Worm (Caenorhabditis elegans) whole organism, late embryonic: ENCODE measurements around the gene ztf-1.

Experiments
- C08G9.2 ChIP-seq: sonication (generic microtip); optimal IDR thresholded peaks from 2 replicates; lab custom pipeline; 2016; ENCODE audit warnings: mild to moderate bottlenecking, missing genetic modification characterization, moderate library complexity, missing compliant biosample characterization
- K02D7.2 ChIP-seq: sonication (generic microtip); optimal IDR thresholded peaks from 2 replicates; lab custom pipeline; 2017; ENCODE audit warnings: mild to moderate bottlenecking, missing genetic modification characterization, missing compliant biosample characterization
- K09A11.1 ChIP-seq: sonication (generic microtip); optimal IDR thresholded peaks from 2 replicates; lab custom pipeline; 2017; ENCODE audit warnings: antibody characterized with exemption, mild to moderate bottlenecking, missing genetic modification characterization, missing compliant biosample characterization; ENCODE audit not compliant: insufficient read depth
- ama-1 ChIP-seq: fragments of 150-350 bp; optimal IDR thresholded peaks from 2 replicates; lab custom pipeline; 2014
- ceh-19 ChIP-seq: fragments of 200-800 bp; sonication (Bioruptor generic); optimal IDR thresholded peaks from 2 replicates; lab custom pipeline; 2018; ENCODE audit warnings: mild to moderate bottlenecking, missing genetic modification characterization, missing compliant biosample characterization
- ceh-2 ChIP-seq: sonication (generic microtip); optimal IDR thresholded peaks from 2 replicates; lab custom pipeline; 2016; ENCODE audit warnings: missing genotype, missing genetic modification characterization, missing compliant biosample characterization
- ceh-22 ChIP-seq: sonication (generic microtip); optimal IDR thresholded peaks from 2 replicates; lab custom pipeline; 2017; ENCODE audit warnings: missing biosample characterization, missing genetic modification characterization
- ceh-31 ChIP-seq: sonication (generic microtip); optimal IDR thresholded peaks from 2 replicates; lab custom pipeline; 2016; ENCODE audit warnings: missing genetic modification characterization, missing compliant biosample characterization
- ceh-34 ChIP-seq: sonication (generic microtip); optimal IDR thresholded peaks from 2 replicates; lab custom pipeline; 2016; ENCODE audit warnings: mild to moderate bottlenecking, missing genetic modification characterization, missing compliant biosample characterization
- che-1 ChIP-seq: sonication (generic microtip); optimal IDR thresholded peaks from 2 replicates; lab custom pipeline; 2016; ENCODE audit warnings: mild to moderate bottlenecking, missing genetic modification characterization, missing compliant biosample characterization
- dmd-4 ChIP-seq: sonication (generic microtip); optimal IDR thresholded peaks from 2 replicates; lab custom pipeline; 2016; ENCODE audit warnings: borderline replicate concordance, missing genetic modification characterization, missing compliant biosample characterization
- dve-1 ChIP-seq: sonication (generic microtip); optimal IDR thresholded peaks from 2 replicates; lab custom pipeline; 2017; ENCODE audit warnings: antibody characterized with exemption, mild to moderate bottlenecking, missing genetic modification characterization, missing compliant biosample characterization
- elt-2 ChIP-seq: sonication (generic microtip); optimal IDR thresholded peaks from 2 replicates; lab custom pipeline; 2016; ENCODE audit warnings: missing genetic modification reagents, missing genetic modification characterization, missing compliant biosample characterization
- elt-4 ChIP-seq: sonication (generic microtip); optimal IDR thresholded peaks from 2 replicates; lab custom pipeline; 2016; ENCODE audit warnings: missing genetic modification characterization, missing compliant biosample characterization
- eyg-1 ChIP-seq: sonication (generic microtip); optimal IDR thresholded peaks from 2 replicates; lab custom pipeline; 2016; ENCODE audit warnings: missing genotype, missing genetic modification characterization, missing compliant biosample characterization
- fkh-10 ChIP-seq: fragments of 150-350 bp; optimal IDR thresholded peaks from 2 replicates; lab custom pipeline; 2014; ENCODE audit warnings: missing biosample characterization, missing genetic modification reagents, missing genetic modification characterization
- gmeb-2 ChIP-seq: sonication (generic microtip); optimal IDR thresholded peaks from 2 replicates; lab custom pipeline; 2016; ENCODE audit warnings: missing genetic modification characterization, inconsistent platforms, missing compliant biosample characterization
- hlh-13 ChIP-seq: fragments of 200-800 bp; sonication (Bioruptor generic); optimal IDR thresholded peaks from 2 replicates; lab custom pipeline; 2018; ENCODE audit warnings: mild to moderate bottlenecking, missing genetic modification characterization, missing compliant biosample characterization
- hlh-30 ChIP-seq: sonication (generic microtip); optimal IDR thresholded peaks from 2 replicates; lab custom pipeline; 2017; ENCODE audit warnings: antibody characterized with exemption, missing genetic modification characterization, missing compliant biosample characterization; ENCODE audit not compliant: insufficient read depth
- hlh-8 ChIP-seq: sonication (generic microtip); optimal IDR thresholded peaks from 2 replicates; lab custom pipeline; 2016; ENCODE audit warnings: missing genotype, missing genetic modification characterization, missing compliant biosample characterization
- lin-11 ChIP-seq: fragments of 200-800 bp; sonication (Bioruptor generic); optimal IDR thresholded peaks from 2 replicates; lab custom pipeline; 2018; ENCODE audit warnings: mild to moderate bottlenecking, missing genetic modification characterization, missing compliant biosample characterization
- nfya-1 ChIP-seq: sonication (generic microtip); optimal IDR thresholded peaks from 2 replicates; lab custom pipeline; 2017; ENCODE audit warnings: missing genetic modification characterization, mild to moderate bottlenecking, missing compliant biosample characterization, antibody characterized with exemption, moderate library complexity
- nhr-11 ChIP-seq: fragments of 150-350 bp; optimal IDR thresholded peaks from 2 replicates; lab custom pipeline; 2014; ENCODE audit warnings: missing biosample characterization, missing genetic modification characterization
- nhr-232 ChIP-seq: sonication (generic microtip); optimal IDR thresholded peaks from 2 replicates; lab custom pipeline; 2016; ENCODE audit warnings: missing genetic modification characterization, missing compliant biosample characterization
- odd-2 ChIP-seq: sonication (generic microtip); optimal IDR thresholded peaks from 2 replicates; lab custom pipeline; 2017; ENCODE audit warnings: antibody characterized with exemption, mild to moderate bottlenecking, missing genetic modification characterization, missing compliant biosample characterization
- pag-3 ChIP-seq: sonication (generic microtip); optimal IDR thresholded peaks from 2 replicates; lab custom pipeline; 2016; ENCODE audit warnings: missing compliant biosample characterization, missing genetic modification characterization, borderline replicate concordance
- pat-9 ChIP-seq: fragments of 200-800 bp; sonication (Bioruptor generic); optimal IDR thresholded peaks from 2 replicates; lab custom pipeline; 2018; ENCODE audit warnings: mild to moderate bottlenecking, missing genetic modification characterization, moderate library complexity, missing compliant biosample characterization
- pax-1 ChIP-seq: fragments of 150-350 bp; optimal IDR thresholded peaks from 2 replicates; lab custom pipeline; 2014; ENCODE audit warnings: missing biosample characterization, missing genetic modification characterization
- pha-2 ChIP-seq: sonication (generic microtip); optimal IDR thresholded peaks from 2 replicates; lab custom pipeline; 2017; ENCODE audit warnings: mild to moderate bottlenecking, missing genetic modification characterization, missing compliant biosample characterization
- pros-1 ChIP-seq: fragments of 150-350 bp; optimal IDR thresholded peaks from 2 replicates; lab custom pipeline; 2014; ENCODE audit warnings: missing biosample characterization, missing genetic modification reagents, missing genetic modification characterization
- sdc-2 ChIP-seq: sonication (generic microtip); optimal IDR thresholded peaks from 2 replicates; lab custom pipeline; 2016; ENCODE audit warnings: missing genotype, missing genetic modification characterization, missing compliant biosample characterization
- sox-2 ChIP-seq: fragments of 200-800 bp; sonication (Bioruptor generic); IDR thresholded peaks from 2 replicates; pipeline ENCODE4 v1.3.6; 2022; ENCODE audit warnings: missing genetic modification reagents, missing genetic modification characterization, missing compliant biosample characterization
- sox-4 ChIP-seq: sonication (generic microtip); optimal IDR thresholded peaks from 2 replicates; lab custom pipeline; 2017; ENCODE audit warnings: mild to moderate bottlenecking, missing genetic modification characterization, inconsistent platforms, missing compliant biosample characterization
- syd-9 ChIP-seq: sonication (generic microtip); optimal IDR thresholded peaks from 2 replicates; lab custom pipeline; 2016; ENCODE audit warnings: mild to moderate bottlenecking, missing genetic modification characterization, moderate library complexity, missing compliant biosample characterization
- tbx-7 ChIP-seq: sonication (generic microtip); optimal IDR thresholded peaks from 2 replicates; lab custom pipeline; 2016; ENCODE audit warnings: missing genotype, missing genetic modification characterization, missing compliant biosample characterization
- ttx-3 ChIP-seq: sonication (generic microtip); optimal IDR thresholded peaks from 2 replicates; lab custom pipeline; 2016; ENCODE audit warnings: missing genetic modification reagents, missing genetic modification characterization, missing compliant biosample characterization
- unc-3 ChIP-seq, 2 experiments: fragments of 200-800 bp in 1 of 2; sonication (Bioruptor generic) in 1 of 2; sonication (generic microtip) in 1 of 2; conservative IDR thresholded peaks in 1 of 2; optimal IDR thresholded peaks in 1 of 2; 2 replicates each; pipeline versions ENCODE4 v1.3.6 to Lab custom; 2016 to 2022; ENCODE audit warnings: missing compliant biosample characterization in 2 of 2, missing genetic modification characterization in 2 of 2, missing genetic modification reagents in 1 of 2
- unc-42 ChIP-seq: sonication (generic microtip); optimal IDR thresholded peaks from 2 replicates; lab custom pipeline; 2016; ENCODE audit warnings: missing genotype, missing genetic modification characterization, missing compliant biosample characterization
- unc-55 ChIP-seq: sonication (generic microtip); optimal IDR thresholded peaks from 2 replicates; lab custom pipeline; 2017; ENCODE audit warnings: missing biosample characterization, missing genetic modification reagents, missing genetic modification characterization
- unc-86 ChIP-seq: sonication (generic microtip); optimal IDR thresholded peaks from 2 replicates; lab custom pipeline; 2016; ENCODE audit warnings: missing genetic modification characterization, missing compliant biosample characterization

Gene ztf-1

DNA sequence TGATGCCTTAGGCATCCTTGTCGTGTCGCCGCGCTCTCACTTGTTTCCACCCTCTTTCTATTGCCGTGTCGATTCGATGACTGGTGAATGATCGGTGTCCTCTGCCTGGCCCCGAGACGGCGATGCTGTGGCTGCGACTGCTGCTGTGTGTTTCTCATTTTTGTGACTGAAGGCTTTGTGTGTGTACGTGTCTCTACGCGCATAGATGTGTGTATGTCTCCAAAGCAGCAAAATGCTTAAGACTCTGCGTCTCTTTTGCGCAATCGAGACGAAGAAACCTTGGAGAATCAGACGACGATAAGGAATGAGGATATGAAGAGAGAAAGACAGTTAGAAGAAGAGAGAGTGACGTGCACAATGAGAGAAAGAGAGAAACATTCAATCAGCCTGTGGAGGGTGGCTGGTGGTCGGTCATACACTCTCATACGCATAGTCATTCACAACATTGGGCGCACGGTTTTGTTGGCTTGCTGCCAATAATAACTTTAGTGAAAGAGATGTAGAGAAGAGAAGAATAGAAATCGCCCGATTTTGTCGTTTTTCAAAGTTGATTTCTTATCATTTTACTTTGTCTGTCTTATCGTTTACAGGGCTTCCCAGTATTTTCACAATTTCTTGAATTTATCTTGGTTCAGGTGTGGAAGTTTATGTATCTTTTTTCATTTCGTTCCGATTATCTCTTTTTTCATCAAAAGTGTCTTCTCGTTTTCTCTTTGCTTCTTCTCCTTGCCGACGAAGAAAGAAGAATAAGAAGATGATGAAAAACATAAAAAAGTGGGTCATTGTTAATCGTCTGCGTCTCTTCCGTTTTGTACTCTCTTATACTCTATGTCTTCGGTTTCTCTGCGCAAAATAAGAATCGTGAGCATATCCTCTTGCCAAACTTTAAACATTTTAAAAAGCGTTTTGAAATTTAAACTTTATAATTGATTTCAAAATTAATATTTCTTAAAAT lies 10.0 kb upstream of the ztf-1 start (continued):
- no peak for TF ChIP-seq hlh-13 (GFP tag; lab: Kevin White, UChicago)
- peak; percentile 95 for TF ChIP-seq pax-1 (tag; lab: Kevin White, UChicago)
- TF ChIP-seq dve-1 (tag; lab: Kevin White, UChicago): peak; percentile 98
- peak; percentile 81 for TF ChIP-seq K09A11.1 (tag; lab: Kevin White, UChicago)
- TF ChIP-seq C08G9.2: peak; percentile 58
- peak; percentile 98 for TF ChIP-seq nfya-1
- peak; percentile 97 for TF ChIP-seq ceh-31 (tag; lab: Kevin White, UChicago)
- TF ChIP-seq sox-2: 0 out of 2 replicates have a peak, but pooled peaks have one; percentile 3
- TF ChIP-seq unc-86 (tag; lab: Kevin White, UChicago): peak; percentile 29
- peak; percentile 99 for TF ChIP-seq unc-55 (GFP tag; lab: Kevin White, UChicago)
- TF ChIP-seq eyg-1: peak; percentile 32
- TF ChIP-seq hlh-30: peak; percentile 93

DNA sequence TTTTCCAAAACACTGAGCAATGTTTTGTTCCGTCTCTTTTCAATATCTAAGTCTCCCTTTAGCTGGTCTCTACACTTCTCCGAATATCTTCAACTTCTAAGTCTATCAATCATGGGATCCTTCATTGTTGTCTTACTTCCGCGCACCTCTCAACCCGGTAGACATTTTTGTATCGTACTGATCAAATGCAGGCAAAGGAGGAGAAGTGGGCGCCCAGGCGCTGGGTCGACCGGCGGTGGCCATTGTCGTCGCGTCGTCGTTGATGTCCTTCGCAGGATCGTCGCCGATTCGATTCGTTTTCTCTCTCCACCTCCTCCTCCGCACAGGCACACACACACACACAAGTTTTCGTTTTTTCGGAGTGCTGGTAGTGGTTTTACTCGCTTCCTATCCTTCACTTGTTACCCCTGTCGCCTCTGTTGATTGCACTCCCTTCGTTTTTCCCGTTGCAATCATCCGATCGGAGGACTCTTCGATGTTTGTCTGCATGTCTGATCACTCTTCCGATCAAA lies 9.3 kb upstream of the ztf-1 start:
- TF ChIP-seq ceh-2 (tag; lab: Kevin White, UChicago) (no peak), elt-4 (tag; lab: Kevin White, UChicago) (peak; percentile 53)
- TF ChIP-seq, all 69 proteins: peak for 1

DNA sequence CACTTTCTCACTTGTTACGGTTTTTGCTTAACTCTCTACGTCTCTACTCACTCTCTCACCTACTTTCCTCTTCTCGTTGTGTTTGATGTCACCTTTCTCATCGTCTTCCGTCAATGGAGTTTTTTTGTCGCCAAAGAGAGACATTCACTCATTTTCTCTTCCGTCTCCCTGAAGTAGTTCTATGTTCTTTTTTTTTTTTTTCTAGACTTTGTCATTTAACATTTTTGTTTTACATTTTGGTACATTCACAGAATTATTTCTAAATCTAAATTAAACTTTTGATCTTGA lies 8.6 kb upstream of the ztf-1 start:
- no peak for TF ChIP-seq odd-2 (tag; lab: Kevin White, UChicago)
- TF ChIP-seq ceh-19 (GFP tag; lab: Kevin White, UChicago): no peak
- no peak for TF ChIP-seq ama-1 (lab: Kevin White, UChicago)
- TF ChIP-seq ceh-2 (tag; lab: Kevin White, UChicago): no peak
- no peak for TF ChIP-seq nhr-11 (tag; lab: Kevin White, UChicago)
- no peak for TF ChIP-seq syd-9 (tag; lab: Kevin White, UChicago)
- TF ChIP-seq pha-2 (tag; lab: Kevin White, UChicago): no peak
- TF ChIP-seq, all 69 proteins: peak for 0

DNA sequence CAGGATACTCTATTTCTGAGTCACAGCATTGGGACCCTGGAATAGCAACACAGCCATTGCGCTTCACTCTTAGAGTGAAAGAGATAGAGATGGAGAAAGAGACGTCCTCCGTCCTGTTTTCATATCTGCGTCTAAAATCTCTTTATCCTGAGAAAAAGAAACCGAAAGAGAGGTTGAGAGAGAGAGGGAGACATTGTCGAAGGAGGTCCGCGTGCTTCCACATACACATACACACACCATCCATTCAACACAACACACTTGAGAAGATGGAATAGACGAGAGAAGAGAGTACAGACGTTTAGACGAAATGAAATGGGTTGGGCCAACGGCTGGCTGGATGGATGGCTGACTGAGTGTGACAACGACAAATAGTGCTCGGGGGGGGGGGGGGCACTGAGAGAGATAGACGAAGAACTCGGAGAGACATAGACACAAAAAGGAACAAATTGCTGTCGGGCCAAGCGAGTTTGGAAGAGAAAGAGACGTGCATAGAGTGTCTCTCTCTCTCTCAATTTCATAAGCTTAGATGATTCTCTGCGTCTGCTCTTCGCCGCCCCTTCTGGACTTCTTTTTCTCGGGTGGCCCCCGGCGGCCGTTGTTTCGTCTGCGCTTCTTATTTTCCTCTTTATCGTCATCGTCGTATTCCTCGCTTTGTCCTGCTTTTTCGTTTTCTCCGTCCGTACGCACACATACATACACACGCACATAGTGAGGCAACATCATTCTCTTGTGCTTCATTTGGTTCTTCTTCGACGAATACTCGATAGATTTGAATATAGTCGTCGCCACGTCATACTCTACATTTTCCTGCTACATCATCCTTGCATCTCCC lies 8.0 kb upstream of the ztf-1 start, which contains the start of gene F54F2.6:
TSS of gene F54F2.6 (minus strand) at position 738 of the 832 bp plus-strand sequence.
- TF ChIP-seq nhr-11 (tag; lab: Kevin White, UChicago) (no peak), lin-11 (tag; lab: Kevin White, UChicago) (no peak), unc-86 (tag; lab: Kevin White, UChicago) (peak; percentile 57), ceh-34 (tag; lab: Kevin White, UChicago) (peak; percentile 88), C08G9.2 (no peak), fkh-10 (GFP tag; lab: Kevin White, UChicago) (no peak), unc-3 (GFP tag; conservative IDR thresholded peaks at IDR 0.05; lab: Robert Waterston, UW) (0 out of 2 replicates have a peak, but pooled peaks have one; percentile 24), unc-3 (tag; optimal IDR thresholded peaks at IDR 0.05; lab: Kevin White, UChicago) (peak; percentile 42), sox-2 (peak; percentile 56), dmd-4 (no peak), elt-2 (tag; lab: Kevin White, UChicago) (peak; percentile 44), hlh-13 (GFP tag; lab: Kevin White, UChicago) (no peak), pag-3 (tag; lab: Kevin White, UChicago) (no peak), K02D7.2 (tag; lab: Kevin White, UChicago) (no peak), hlh-8 (tag; lab: Kevin White, UChicago) (peak; percentile 60), pat-9 (tag; lab: Kevin White, UChicago) (no peak), sdc-2 (tag; lab: Kevin White, UChicago) (peak; percentile 58), syd-9 (tag; lab: Kevin White, UChicago) (peak; percentile 69), ttx-3 (no peak), nhr-232 (tag; lab: Kevin White, UChicago) (no peak), sox-4 (no peak), gmeb-2 (tag; lab: Kevin White, UChicago) (no peak), unc-42 (peak; percentile 86), pax-1 (tag; lab: Kevin White, UChicago) (no peak), ceh-22 (peak; percentile 69), tbx-7 (tag; lab: Kevin White, UChicago) (no peak), ceh-19 (GFP tag; lab: Kevin White, UChicago) (peak; percentile 77), pros-1 (tag; lab: Kevin White, UChicago) (peak; percentile 78), che-1 (tag; lab: Kevin White, UChicago) (no peak)
